Fruit fly (Drosophila melanogaster): ENCODE data around the gene hyx.

hyx gene

DNA sequence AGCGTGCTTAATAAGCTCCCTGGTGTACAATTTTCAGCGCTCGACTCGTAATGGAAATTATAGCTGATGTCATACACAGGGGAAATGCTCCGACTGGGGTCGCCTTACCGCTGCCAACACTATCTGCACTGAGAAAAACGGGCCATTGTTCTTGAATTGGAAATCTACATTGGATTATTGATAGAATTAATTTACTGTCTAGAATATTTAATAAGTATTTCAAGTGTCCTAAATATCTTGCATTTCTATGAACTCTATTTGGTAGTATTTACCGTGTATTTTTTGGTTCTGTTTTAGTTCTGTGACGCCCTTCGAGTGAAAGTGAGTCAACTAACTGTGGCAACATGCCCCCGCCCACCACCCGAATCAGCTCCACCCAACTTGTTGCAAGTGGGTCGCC, 44.8 kb downstream of the hyx start (continued):
- TF ChIP-seq Dll (GFP tag; IDR thresholded peaks at IDR 0.05; ENCODE audit: partially characterized antibody) (no peak), Med (GFP tag) (peak; percentile 66), dati (GFP tag; IDR thresholded peaks at IDR 0.05) (no peak), Hmr (GFP tag; optimal IDR thresholded peaks at IDR 0.05) (peak; percentile 44), CG12155 (GFP tag; optimal IDR thresholded peaks at IDR 0.05) (no peak), Doc3 (GFP tag; IDR thresholded peaks at IDR 0.05; ENCODE audit: partially characterized antibody) (no peak), Mrtf (GFP tag; IDR thresholded peaks at IDR 0.05) (no peak; the same call in 2 of the 3 replicates), CG14965 (GFP tag; optimal IDR thresholded peaks at IDR 0.05; ENCODE audit: borderline replicate concordance) (no peak), CG1602 (GFP tag; optimal IDR thresholded peaks at IDR 0.05) (no peak), CG12219 (GFP tag; optimal IDR thresholded peaks at IDR 0.05) (peak; percentile 29), crol (GFP tag; IDR thresholded peaks at IDR 0.05) (no peak), en (GFP tag; optimal IDR thresholded peaks at IDR 0.05) (no peak), ro (GFP tag; IDR thresholded peaks at IDR 0.05) (no peak), CG9437 (GFP tag; optimal IDR thresholded peaks at IDR 0.05) (no peak), fd102C (GFP tag; optimal IDR thresholded peaks at IDR 0.05) (no peak), phol (tag; optimal IDR thresholded peaks at IDR 0.05) (peak; percentile 36), CG6683 (GFP tag; optimal IDR thresholded peaks at IDR 0.05) (peak; percentile 30), Abd-B (GFP tag; optimal IDR thresholded peaks at IDR 0.05) (no peak), CG16815 (GFP tag; optimal IDR thresholded peaks at IDR 0.05) (no peak), HHEX (GFP tag; optimal IDR thresholded peaks at IDR 0.05) (no peak), gsb (GFP tag; IDR thresholded peaks at IDR 0.05) (no peak), Fer3 (tag; optimal IDR thresholded peaks at IDR 0.05) (peak; percentile 33), CG4617 (GFP tag; optimal IDR thresholded peaks at IDR 0.05; ENCODE audit: borderline replicate concordance) (no peak), Dad (GFP tag; optimal IDR thresholded peaks at IDR 0.05) (no peak), tio (GFP tag; optimal IDR thresholded peaks at IDR 0.05) (peak; percentile 21), vnd (GFP tag; IDR thresholded peaks at IDR 0.05; ENCODE audit: partially characterized antibody) (no peak), CG9876 (GFP tag; optimal IDR thresholded peaks at IDR 0.05) (no peak), CG18476 (GFP tag; optimal IDR thresholded peaks at IDR 0.05) (no peak), CG18764 (GFP tag; optimal IDR thresholded peaks at IDR 0.05) (no peak), dan (GFP tag; IDR thresholded peaks at IDR 0.05) (no peak), gcm2 (GFP tag; optimal IDR thresholded peaks at IDR 0.05) (no peak), slp2 (GFP tag; optimal IDR thresholded peaks at IDR 0.05) (no peak), Sry-δ (GFP tag; optimal IDR thresholded peaks at IDR 0.05) (no peak), grn (GFP tag; optimal IDR thresholded peaks at IDR 0.05) (no peak), BtbVII (GFP tag; optimal IDR thresholded peaks at IDR 0.05) (peak; percentile 6), CG17359 (tag; optimal IDR thresholded peaks at IDR 0.05) (peak; percentile 65), CG5953 (GFP tag; IDR thresholded peaks at IDR 0.05) (no peak), CG18599 (GFP tag; optimal IDR thresholded peaks at IDR 0.05) (peak; percentile 75), ato (GFP tag; IDR thresholded peaks at IDR 0.05; ENCODE audit: partially characterized antibody) (no peak), oc (tag; optimal IDR thresholded peaks at IDR 0.05) (no peak), bigmax (GFP tag; optimal IDR thresholded peaks at IDR 0.05) (no peak), CG11093 (GFP tag; IDR thresholded peaks at IDR 0.05) (no peak), disco-r (GFP tag; optimal IDR thresholded peaks at IDR 0.05) (no peak), ERR (GFP tag; optimal IDR thresholded peaks at IDR 0.05) (no peak), CG12071 (GFP tag; optimal IDR thresholded peaks at IDR 0.05) (no peak), unc-4 (GFP tag; IDR thresholded peaks at IDR 0.05; ENCODE audit: partially characterized antibody) (no peak), vvl (GFP tag; IDR thresholded peaks at IDR 0.05) (peak; percentile 40; the same call in 1 of the 2 replicates), br (optimal IDR thresholded peaks at IDR 0.05) (no peak), Dbx (GFP tag; IDR thresholded peaks at IDR 0.05) (peak; percentile 41; the same call in 1 of the 3 replicates), zen2 (GFP tag; IDR thresholded peaks at IDR 0.05; ENCODE audit: partially characterized antibody) (no peak), Vsx1 (GFP tag; optimal IDR thresholded peaks at IDR 0.05) (no peak)
